Fruit fly (Drosophila melanogaster) whole organism, wandering third instar larva: ENCODE measurements around the gene CG4942.

Experiments
- Abd-B ChIP-seq: fragments of >200 bp; optimal IDR thresholded peaks from 2 replicates; lab custom pipeline; 2017; ENCODE audit warnings: missing biosample characterization, missing genetic modification characterization
- CG32264 ChIP-seq: fragments of 200-800 bp; sonication (Bioruptor generic); optimal IDR thresholded peaks from 2 replicates; lab custom pipeline; 2016; ENCODE audit warnings: missing biosample characterization, missing genetic modification characterization
- CG9705 ChIP-seq: fragments of 200-800 bp; sonication (Bioruptor generic); optimal IDR thresholded peaks from 2 replicates; lab custom pipeline; 2018; ENCODE audit warnings: missing biosample characterization, mild to moderate bottlenecking, missing genetic modification characterization
- CrebA ChIP-seq: fragments of 200-800 bp; sonication (Bioruptor generic); optimal IDR thresholded peaks from 2 replicates; lab custom pipeline; 2016; ENCODE audit warnings: missing biosample characterization, mild to moderate bottlenecking, missing genetic modification characterization, borderline replicate concordance
- Dfd ChIP-seq: fragments of >200 bp; optimal IDR thresholded peaks from 2 replicates; lab custom pipeline; 2017; ENCODE audit warnings: missing biosample characterization, missing genetic modification characterization
- Dif ChIP-seq: fragments of 200-275, 200-300 bp; sonication (Bioruptor generic); optimal IDR thresholded peaks from 2 replicates; lab custom pipeline; 2018; ENCODE audit warnings: missing biosample characterization, missing genetic modification characterization; ENCODE audit not compliant: partially characterized antibody
- GATAd ChIP-seq: sonication (Bioruptor generic); optimal IDR thresholded peaks from 2 replicates; lab custom pipeline; 2016; ENCODE audit warnings: missing biosample characterization, missing genetic modification characterization
- HLH106 ChIP-seq: fragments of 200-800 bp; optimal IDR thresholded peaks from 3 replicates; lab custom pipeline; 2019; ENCODE audit warnings: missing biosample characterization, mild to moderate bottlenecking, missing genetic modification characterization, moderate library complexity
- Hnf4 ChIP-seq: fragments of 200-800 bp; sonication (Bioruptor generic); optimal IDR thresholded peaks from 2 replicates; lab custom pipeline; 2016; ENCODE audit warnings: missing biosample characterization, mild to moderate bottlenecking, missing genetic modification characterization
- Hr78 ChIP-seq: fragments of >200 bp; optimal IDR thresholded peaks from 2 replicates; lab custom pipeline; 2017; ENCODE audit warnings: missing biosample characterization, missing genetic modification characterization
- Jra ChIP-seq: sonication (Bioruptor generic); optimal IDR thresholded peaks from 2 replicates; lab custom pipeline; 2016; ENCODE audit warnings: missing biosample characterization, missing genetic modification characterization
- Mio ChIP-seq: sonication (Bioruptor generic); optimal IDR thresholded peaks from 2 replicates; lab custom pipeline; 2016; ENCODE audit warnings: missing biosample characterization, missing genetic modification characterization
- Myc ChIP-seq: fragments of >200 bp; optimal IDR thresholded peaks from 2 replicates; lab custom pipeline; 2017
- N ChIP-seq: fragments of >200 bp; optimal IDR thresholded peaks from 2 replicates; lab custom pipeline; 2018; ENCODE audit warnings: missing biosample characterization, missing external identifiers, missing genetic modification characterization
- OdsH ChIP-seq: fragments of 200-800 bp; sonication (Bioruptor generic); optimal IDR thresholded peaks from 2 replicates; lab custom pipeline; 2016; ENCODE audit warnings: missing biosample characterization, mild to moderate bottlenecking, missing genetic modification characterization
- Rel ChIP-seq, 2 experiments: fragments of 200-800 bp; sonication (Bioruptor generic) in 1 of 2; optimal IDR thresholded peaks; 2 replicates in 1 of 2; 3 replicates in 1 of 2; lab custom pipeline; 2016 to 2019; ENCODE audit warnings: mild to moderate bottlenecking in 2 of 2, missing biosample characterization in 2 of 2, missing genetic modification characterization in 2 of 2, moderate library complexity in 1 of 2
- Vsx2 ChIP-seq: fragments of 200-300, 225-300 bp; sonication (Bioruptor generic); optimal IDR thresholded peaks from 2 replicates; lab custom pipeline; 2018; ENCODE audit warnings: missing biosample characterization, missing genetic modification characterization; ENCODE audit not compliant: partially characterized antibody
- brk ChIP-seq: fragments of 200-800 bp; sonication (Bioruptor generic); optimal IDR thresholded peaks from 2 replicates; lab custom pipeline; 2016; ENCODE audit warnings: missing biosample characterization, mild to moderate bottlenecking, missing genetic modification characterization
- dl ChIP-seq, 2 experiments: fragments of 175-275, 200-275 bp in 1 of 2; fragments of 200-275 bp in 1 of 2; sonication (Bioruptor generic); optimal IDR thresholded peaks; lab custom pipeline; 2018; ENCODE audit warnings: mild to moderate bottlenecking in 2 of 2, missing biosample characterization in 2 of 2, missing genetic modification characterization in 2 of 2, moderate library complexity in 2 of 2; ENCODE audit not compliant: partially characterized antibody in 2 of 2, insufficient read depth in 1 of 2
- dmrt93B ChIP-seq: fragments of 200-800 bp; sonication (Bioruptor generic); optimal IDR thresholded peaks from 2 replicates; lab custom pipeline; 2018; ENCODE audit warnings: missing biosample characterization, mild to moderate bottlenecking, missing genetic modification characterization
- dsf ChIP-seq: sonication (Bioruptor generic); optimal IDR thresholded peaks from 2 replicates; lab custom pipeline; 2016; ENCODE audit warnings: missing biosample characterization, missing genetic modification characterization, borderline replicate concordance
- ey ChIP-seq: fragments of 200-800 bp; sonication (Bioruptor generic); optimal IDR thresholded peaks from 2 replicates; lab custom pipeline; 2016; ENCODE audit warnings: missing biosample characterization, missing genetic modification characterization
- foxo ChIP-seq, 2 experiments: fragments of 200-800 bp; sonication (Bioruptor generic); optimal IDR thresholded peaks; 2 replicates in 1 of 2; 3 replicates in 1 of 2; lab custom pipeline; 2016 to 2017; ENCODE audit warnings: missing biosample characterization in 2 of 2, missing genetic modification characterization in 2 of 2
- fru ChIP-seq: fragments of 200-800 bp; sonication (Bioruptor generic); optimal IDR thresholded peaks from 3 replicates; lab custom pipeline; 2016; ENCODE audit warnings: missing biosample characterization, mild to moderate bottlenecking, missing genetic modification characterization
- h ChIP-seq: fragments of 200-800 bp; sonication (Bioruptor generic); optimal IDR thresholded peaks from 3 replicates; lab custom pipeline; 2016; ENCODE audit warnings: missing biosample characterization, mild to moderate bottlenecking, missing genetic modification characterization
- jim ChIP-seq: fragments of 175-275, 200-325 bp; sonication (Bioruptor generic); optimal IDR thresholded peaks from 2 replicates; lab custom pipeline; 2016; ENCODE audit warnings: missing biosample characterization, mild to moderate bottlenecking, missing genetic modification characterization
- lola ChIP-seq: fragments of >200 bp; optimal IDR thresholded peaks from 2 replicates; lab custom pipeline; 2017; ENCODE audit warnings: missing biosample characterization, missing genetic modification characterization
- psq ChIP-seq: fragments of 200-800 bp; sonication (Bioruptor generic); optimal IDR thresholded peaks from 3 replicates; lab custom pipeline; 2017; ENCODE audit warnings: missing biosample characterization, mild to moderate bottlenecking, missing genetic modification characterization, moderate library complexity
- sage ChIP-seq: fragments of 200-800 bp; sonication (Bioruptor generic); optimal IDR thresholded peaks from 2 replicates; lab custom pipeline; 2016; ENCODE audit warnings: missing biosample characterization, mild to moderate bottlenecking, missing genetic modification characterization
- sv ChIP-seq: fragments of 200-800 bp; sonication (Bioruptor generic); optimal IDR thresholded peaks from 3 replicates; lab custom pipeline; 2016; ENCODE audit warnings: missing biosample characterization, missing genetic modification characterization
- tai ChIP-seq: sonication (Bioruptor generic); optimal IDR thresholded peaks from 2 replicates; lab custom pipeline; 2016; ENCODE audit warnings: missing biosample characterization, missing genetic modification characterization
- usp ChIP-seq: fragments of >200 bp; optimal IDR thresholded peaks from 2 replicates; lab custom pipeline; 2017; ENCODE audit warnings: missing biosample characterization, missing genetic modification characterization
- woc ChIP-seq: sonication (Bioruptor generic); optimal IDR thresholded peaks from 2 replicates; lab custom pipeline; 2016; ENCODE audit warnings: missing biosample characterization, mild to moderate bottlenecking, missing genetic modification characterization

Gene CG4942

dm6 chr3L:9026568-9026967 is 46.3 kb upstream of the CG4942 start:
- TF ChIP-seq usp (no peak), woc (GFP tag; lab: Kevin White, UChicago) (peak; percentile 12)
- TF ChIP-seq, all 38 proteins: peak for 1

dm6 chr3L:9027122-9027696 is 45.7 kb upstream of the CG4942 start:
- TF ChIP-seq jim (GFP tag; lab: Kevin White, UChicago): no peak
- TF ChIP-seq Hr78 (GFP tag; lab: Kevin White, UChicago): no peak
- no peak for TF ChIP-seq psq (GFP tag; lab: Kevin White, UChicago)
- no peak for TF ChIP-seq h (GFP tag; lab: Kevin White, UChicago)
- TF ChIP-seq Dif (GFP tag; lab: Kevin White, UChicago): no peak
- TF ChIP-seq Dfd (GFP tag; lab: Kevin White, UChicago): no peak
- TF ChIP-seq sv (GFP tag; lab: Kevin White, UChicago): no peak
- TF ChIP-seq lola (GFP tag; lab: Kevin White, UChicago): no peak
- no peak for TF ChIP-seq Myc (lab: Kevin White, UChicago)
- no peak for TF ChIP-seq Jra
- no peak for TF ChIP-seq Abd-B (GFP tag; lab: Kevin White, UChicago)
- TF ChIP-seq Hnf4 (GFP tag; lab: Kevin White, UChicago): no peak
- no peak for TF ChIP-seq GATAd (GFP tag; lab: Kevin White, UChicago)
- no peak for TF ChIP-seq dl (GFP tag; optimal IDR thresholded peaks at IDR 0.05; lab: Kevin White, UChicago; ENCODE audit: insufficient read depth in 1 of 2, partially characterized antibody in 2 of 2)

- no peak for TF ChIP-seq dsf (GFP tag; lab: Kevin White, UChicago)
- TF ChIP-seq lola (GFP tag; lab: Kevin White, UChicago): no peak
- no peak for TF ChIP-seq N (GFP tag; lab: Kevin White, UChicago)
- TF ChIP-seq sage (GFP tag; lab: Kevin White, UChicago): no peak
- no peak for TF ChIP-seq usp
- TF ChIP-seq Vsx2: no peak
- no peak for TF ChIP-seq CG9705 (GFP tag; lab: Kevin White, UChicago)
- TF ChIP-seq HLH106 (tag; lab: Kevin White, UChicago): no peak
- no peak for TF ChIP-seq dmrt93B (GFP tag; lab: Kevin White, UChicago)
- no peak for TF ChIP-seq OdsH (GFP tag; lab: Kevin White, UChicago)
- no peak for TF ChIP-seq h (GFP tag; lab: Kevin White, UChicago)
- no peak for TF ChIP-seq Jra
- TF ChIP-seq sv (GFP tag; lab: Kevin White, UChicago): no peak
- no peak for TF ChIP-seq ey (GFP tag; lab: Kevin White, UChicago)
- TF ChIP-seq Mio (GFP tag; lab: Kevin White, UChicago): no peak
- TF ChIP-seq fru (GFP tag; lab: Kevin White, UChicago): no peak
- TF ChIP-seq tai (GFP tag; lab: Kevin White, UChicago): no peak
- no peak for TF ChIP-seq brk (GFP tag; lab: Kevin White, UChicago)
- no peak for TF ChIP-seq foxo (GFP tag; optimal IDR thresholded peaks at IDR 0.05; lab: Kevin White, UChicago)
- no peak for TF ChIP-seq Dfd (GFP tag; lab: Kevin White, UChicago)
Measured at dm6 chr3L:9028057-9028456, 44.8 kb upstream of the CG4942 start.

dm6 chr3L:9029183-9029789 is 43.6 kb upstream of the CG4942 start:
- TF ChIP-seq Jra: no peak
- TF ChIP-seq foxo (GFP tag; optimal IDR thresholded peaks at IDR 0.05; lab: Kevin White, UChicago): no peak
- no peak for TF ChIP-seq Hnf4 (GFP tag; lab: Kevin White, UChicago)
- TF ChIP-seq sage (GFP tag; lab: Kevin White, UChicago): no peak
- TF ChIP-seq brk (GFP tag; lab: Kevin White, UChicago): no peak
- no peak for TF ChIP-seq CrebA (GFP tag; lab: Kevin White, UChicago)
- TF ChIP-seq CG32264: no peak
- no peak for TF ChIP-seq Vsx2
- no peak for TF ChIP-seq tai (GFP tag; lab: Kevin White, UChicago)
- TF ChIP-seq dsf (GFP tag; lab: Kevin White, UChicago): no peak
- no peak for TF ChIP-seq Rel (GFP tag; optimal IDR thresholded peaks at IDR 0.05; lab: Kevin White, UChicago)
- TF ChIP-seq Rel (tag; optimal IDR thresholded peaks at IDR 0.05; lab: Kevin White, UChicago): no peak
- no peak for TF ChIP-seq sv (GFP tag; lab: Kevin White, UChicago)
